Worm (Caenorhabditis elegans) whole organism, L1 larva: ENCODE data around the gene F43G6.7.

Source experiments
- jun-1 ChIP-seq: fragments of 150-350 bp; optimal IDR thresholded peaks from 2 replicates; lab custom pipeline; 2014; ENCODE audit warnings: missing biosample characterization, missing genetic modification reagents, missing genetic modification characterization
- nhr-77 ChIP-seq: fragments of 150-350 bp; optimal IDR thresholded peaks from 2 replicates; lab custom pipeline; 2014; ENCODE audit warnings: missing biosample characterization, missing genetic modification characterization
- pag-3 ChIP-seq: sonication (generic microtip); optimal IDR thresholded peaks from 2 replicates; lab custom pipeline; 2017; ENCODE audit warnings: missing genetic modification characterization, mild to moderate bottlenecking, missing compliant biosample characterization, antibody characterized with exemption, borderline replicate concordance; ENCODE audit not compliant: insufficient read depth
- skn-1 ChIP-seq: fragments of 150-350 bp; optimal IDR thresholded peaks from 2 replicates; lab custom pipeline; 2014; ENCODE audit warnings: missing biosample characterization, missing genetic modification characterization

- TF ChIP-seq pag-3 (no peak), skn-1 (no peak), nhr-77 (tag; lab: Kevin White, UChicago) (no peak), jun-1 (tag; lab: Kevin White, UChicago) (no peak)
Observed at ce11 chrII:11797194-11797593, 13.4 kb upstream of the F43G6.7 start.
